Worm (Caenorhabditis elegans) whole organism, L4 larva: ENCODE data around the gene C08E8.1.

Source experiments
- F44E2.7 ChIP-seq: fragments of 200-800 bp; sonication (Bioruptor generic); IDR thresholded peaks from 2 replicates; pipeline ENCODE4 v2.1.2; 2022; ENCODE audit warnings: missing genetic modification characterization, missing compliant biosample characterization
- R02D3.7 ChIP-seq: fragments of 150-350 bp; sonication (generic microtip); optimal IDR thresholded peaks from 3 replicates; lab custom pipeline; 2014; ENCODE audit warnings: missing biosample characterization, missing genetic modification characterization
- T20F7.1 ChIP-seq: fragments of 200-800 bp; sonication (Bioruptor generic); optimal IDR thresholded peaks from 2 replicates; lab custom pipeline; 2018; ENCODE audit warnings: mild to moderate bottlenecking, missing genetic modification characterization, missing compliant biosample characterization
- Y5F2A.4 ChIP-seq: fragments of 200-800 bp; sonication (Bioruptor generic); optimal IDR thresholded peaks from 2 replicates; lab custom pipeline; 2018; ENCODE audit warnings: mild to moderate bottlenecking, missing genetic modification characterization, missing compliant biosample characterization
- aha-1 ChIP-seq: fragments of 150-350 bp; peaks from one replicate; lab custom pipeline; 2014; ENCODE audit warnings: missing biosample characterization, missing genetic modification characterization
- arid-1 ChIP-seq: fragments of 200-800 bp; sonication (Bioruptor generic); conservative IDR thresholded peaks from 2 replicates; pipeline ENCODE4 v1.3.6; 2022; ENCODE audit warnings: missing genetic modification reagents, missing genetic modification characterization, missing compliant biosample characterization
- ceh-20 ChIP-seq: fragments of 200-800 bp; sonication (Bioruptor generic); IDR thresholded peaks from 2 replicates; pipeline ENCODE4 v1.3.6; 2022; ENCODE audit warnings: missing genetic modification reagents, missing genetic modification characterization, missing compliant biosample characterization
- ceh-62 ChIP-seq: sonication (generic microtip); optimal IDR thresholded peaks from 2 replicates; lab custom pipeline; 2017; ENCODE audit warnings: missing biosample characterization, missing genetic modification characterization
- daf-12 ChIP-seq: fragments of 150-350 bp; optimal IDR thresholded peaks from 2 replicates; lab custom pipeline; 2014; ENCODE audit warnings: missing biosample characterization, missing genetic modification reagents, missing genetic modification characterization
- daf-16 ChIP-seq, 3 experiments: sonication (generic microtip); optimal IDR thresholded peaks; 2 replicates each; lab custom pipeline; 2016 to 2017; ENCODE audit warnings: missing genetic modification characterization in 3 of 3, missing genetic modification reagents in 3 of 3, mild to moderate bottlenecking in 2 of 3, missing compliant biosample characterization in 2 of 3, missing biosample characterization in 1 of 3, moderate library complexity in 1 of 3
- daf-19 ChIP-seq: fragments of 200-800 bp; sonication (Bioruptor generic); conservative IDR thresholded peaks from 2 replicates; pipeline ENCODE4 v1.3.6; 2022; ENCODE audit warnings: missing genetic modification characterization, missing compliant biosample characterization
- daf-8 ChIP-seq: fragments of 200-800 bp; sonication (Bioruptor generic); IDR thresholded peaks from 2 replicates; pipeline ENCODE4 v1.3.6; 2022; ENCODE audit warnings: missing genetic modification characterization, missing compliant biosample characterization
- dmd-6 ChIP-seq: fragments of 200-800 bp; sonication (Bioruptor generic); IDR thresholded peaks from 2 replicates; pipeline ENCODE4 v1.3.6; 2022; ENCODE audit warnings: missing genetic modification reagents, missing genetic modification characterization, missing compliant biosample characterization
- dmd-9 ChIP-seq: fragments of 200-800 bp; sonication (Bioruptor generic); IDR thresholded peaks from 2 replicates; pipeline ENCODE4 v1.3.6; 2022; ENCODE audit warnings: missing genetic modification reagents, missing genetic modification characterization, missing compliant biosample characterization
- dpl-1 ChIP-seq: fragments of 150-350 bp; optimal IDR thresholded peaks from 2 replicates; lab custom pipeline; 2014; ENCODE audit warnings: missing biosample characterization, missing genetic modification reagents, missing genetic modification characterization
- duxl-1 ChIP-seq: sonication (generic microtip); optimal IDR thresholded peaks from 2 replicates; lab custom pipeline; 2016; ENCODE audit warnings: mild to moderate bottlenecking, missing genetic modification characterization, moderate library complexity, missing compliant biosample characterization; ENCODE audit not compliant: poor library complexity
- dve-1 ChIP-seq: sonication (generic microtip); optimal IDR thresholded peaks from 2 replicates; lab custom pipeline; 2017; ENCODE audit warnings: antibody characterized with exemption, mild to moderate bottlenecking, missing genetic modification characterization, missing compliant biosample characterization; ENCODE audit not compliant: insufficient read depth
- fos-1 ChIP-seq: fragments of 150-350 bp; optimal IDR thresholded peaks from 2 replicates; lab custom pipeline; 2014; ENCODE audit warnings: missing biosample characterization, missing genetic modification characterization
- hlh-11 ChIP-seq: fragments of 200-800 bp; sonication (Bioruptor generic); optimal IDR thresholded peaks from 2 replicates; lab custom pipeline; 2018; ENCODE audit warnings: mild to moderate bottlenecking, missing genetic modification characterization, missing compliant biosample characterization
- hlh-30 ChIP-seq: sonication (generic microtip); optimal IDR thresholded peaks from 2 replicates; lab custom pipeline; 2017; ENCODE audit warnings: antibody characterized with exemption, mild to moderate bottlenecking, missing genetic modification characterization, missing compliant biosample characterization; ENCODE audit not compliant: insufficient read depth
- lin-1 ChIP-seq: fragments of 200-800 bp; sonication (Bioruptor generic); IDR thresholded peaks from 2 replicates; pipeline ENCODE4 v1.3.6; 2022; ENCODE audit warnings: missing genetic modification reagents, missing genetic modification characterization, missing compliant biosample characterization
- lin-13 ChIP-seq: fragments of 150-350 bp; optimal IDR thresholded peaks from 2 replicates; lab custom pipeline; 2014; ENCODE audit warnings: missing biosample characterization, missing genetic modification reagents, missing genetic modification characterization
- lin-38 ChIP-seq: fragments of 200-800 bp; sonication (Bioruptor generic); IDR thresholded peaks from 2 replicates; pipeline ENCODE4 v1.3.6; 2022; ENCODE audit warnings: missing genetic modification reagents, missing genetic modification characterization, missing compliant biosample characterization
- mdl-1 ChIP-seq, 2 experiments: fragments of 150-350 bp in 1 of 2; sonication (generic microtip) in 1 of 2; optimal IDR thresholded peaks; 2 replicates each; lab custom pipeline; 2014 to 2017; ENCODE audit warnings: missing biosample characterization in 2 of 2, missing genetic modification characterization in 2 of 2
- mep-1 ChIP-seq: fragments of 150-350 bp; sonication (generic microtip); optimal IDR thresholded peaks from 3 replicates; lab custom pipeline; 2014; ENCODE audit warnings: missing biosample characterization, missing genetic modification characterization
- mxl-2 ChIP-seq: fragments of 200-800 bp; sonication (Bioruptor generic); conservative IDR thresholded peaks from 2 replicates; pipeline ENCODE4 v1.3.6; 2022; ENCODE audit warnings: missing genetic modification reagents, missing genetic modification characterization, missing compliant biosample characterization
- nhr-10 ChIP-seq: fragments of 150-350 bp; optimal IDR thresholded peaks from 2 replicates; lab custom pipeline; 2014; ENCODE audit warnings: missing biosample characterization, missing genetic modification characterization
- nhr-111 ChIP-seq: fragments of 200-800 bp; sonication (Bioruptor generic); optimal IDR thresholded peaks from 2 replicates; lab custom pipeline; 2018; ENCODE audit warnings: mild to moderate bottlenecking, missing genetic modification characterization, missing compliant biosample characterization
- nhr-28 ChIP-seq: fragments of 150-350 bp; optimal IDR thresholded peaks from 2 replicates; lab custom pipeline; 2014; ENCODE audit warnings: missing biosample characterization, missing genetic modification characterization
- nhr-76 ChIP-seq: fragments of 150-350 bp; optimal IDR thresholded peaks from 2 replicates; lab custom pipeline; 2014; ENCODE audit warnings: missing biosample characterization, missing genetic modification characterization
- pqm-1 ChIP-seq: sonication (generic microtip); optimal IDR thresholded peaks from 2 replicates; lab custom pipeline; 2017; ENCODE audit warnings: missing biosample characterization, missing genetic modification characterization
- saeg-2 ChIP-seq: fragments of 200-800 bp; sonication (Bioruptor generic); IDR thresholded peaks from 2 replicates; pipeline ENCODE4 v1.3.6; 2022; ENCODE audit warnings: missing genetic modification reagents, missing genetic modification characterization, missing compliant biosample characterization
- sdz-12 ChIP-seq: fragments of 200-800 bp; sonication (Bioruptor generic); optimal IDR thresholded peaks from 2 replicates; lab custom pipeline; 2018; ENCODE audit warnings: mild to moderate bottlenecking, missing genetic modification characterization, missing compliant biosample characterization
- snpc-1.2 ChIP-seq: fragments of 200-800 bp; sonication (Bioruptor generic); IDR thresholded peaks from 2 replicates; pipeline ENCODE4 v1.3.6; 2022; ENCODE audit warnings: missing genetic modification reagents, missing genetic modification characterization, missing compliant biosample characterization
- snpc-4 ChIP-seq: fragments of 150-350 bp; optimal IDR thresholded peaks from 2 replicates; lab custom pipeline; 2014; ENCODE audit warnings: missing biosample characterization, missing genetic modification characterization
- spr-1 ChIP-seq: sonication (generic microtip); optimal IDR thresholded peaks from 2 replicates; lab custom pipeline; 2016; ENCODE audit warnings: mild to moderate bottlenecking, missing genetic modification characterization, missing compliant biosample characterization
- spr-3 ChIP-seq: fragments of 200-800 bp; sonication (Bioruptor generic); optimal IDR thresholded peaks from 2 replicates; lab custom pipeline; 2018; ENCODE audit warnings: mild to moderate bottlenecking, missing genetic modification characterization, missing compliant biosample characterization
- tag-97 ChIP-seq: fragments of 200-800 bp; sonication (Bioruptor generic); IDR thresholded peaks from 2 replicates; pipeline ENCODE4 v1.3.6; 2022; ENCODE audit warnings: missing genetic modification characterization, missing compliant biosample characterization
- unc-130 ChIP-seq: sonication (generic microtip); optimal IDR thresholded peaks from 2 replicates; lab custom pipeline; 2016; ENCODE audit warnings: missing genetic modification reagents, missing genetic modification characterization, missing compliant biosample characterization
- unc-39 ChIP-seq: sonication (generic microtip); optimal IDR thresholded peaks from 2 replicates; lab custom pipeline; 2017; ENCODE audit warnings: missing biosample characterization, missing genetic modification characterization
- unc-62 ChIP-seq, 3 experiments: fragments of 150-350 bp in 1 of 3; sonication (generic microtip); optimal IDR thresholded peaks in 2 of 3; peaks in 1 of 3; 1 replicate in 1 of 3; 2 replicates in 2 of 3; lab custom pipeline; 2014 to 2017; ENCODE audit warnings: missing biosample characterization in 3 of 3, missing genetic modification characterization in 3 of 3, missing genetic modification reagents in 3 of 3, missing genotype in 1 of 3
- zip-11 ChIP-seq: fragments of 200-800 bp; sonication (Bioruptor generic); IDR thresholded peaks from 2 replicates; pipeline ENCODE4 v1.3.6; 2022; ENCODE audit warnings: missing genetic modification characterization, missing compliant biosample characterization
- zip-2 ChIP-seq: fragments of 150-350 bp; optimal IDR thresholded peaks from 2 replicates; lab custom pipeline; 2014; ENCODE audit warnings: missing biosample characterization, missing genetic modification characterization
- ztf-7 ChIP-seq: fragments of 150-350 bp; optimal IDR thresholded peaks from 2 replicates; lab custom pipeline; 2014; ENCODE audit warnings: missing biosample characterization, missing genetic modification characterization

The C08E8.1 gene

ce11 chrV:18346080-18346479, 16.2 kb downstream of the C08E8.1 start (continued):
- TF ChIP-seq duxl-1 (tag; lab: Kevin White, UChicago): peak; percentile 73
- no peak for TF ChIP-seq saeg-2 (GFP tag; lab: Robert Waterston, UW)
- no peak for TF ChIP-seq daf-8
- no peak for TF ChIP-seq ceh-62 (tag; lab: Kevin White, UChicago)
- TF ChIP-seq aha-1 (tag; lab: Kevin White, UChicago): peak; percentile 80
- TF ChIP-seq nhr-10 (tag; lab: Kevin White, UChicago): peak; percentile 49
- no peak for TF ChIP-seq unc-130 (GFP tag; lab: Kevin White, UChicago)
- peak in 1 of 2 experiments; percentile 72 for TF ChIP-seq daf-16 (GFP tag; optimal IDR thresholded peaks at IDR 0.05; lab: Kevin White, UChicago)
- TF ChIP-seq daf-16 (tag; optimal IDR thresholded peaks at IDR 0.05; lab: Kevin White, UChicago): peak; percentile 99
- TF ChIP-seq daf-19: no peak
- TF ChIP-seq dmd-9: no peak
- TF ChIP-seq dpl-1 (GFP tag; lab: Kevin White, UChicago): peak; percentile 12
- TF ChIP-seq pqm-1 (tag; lab: Kevin White, UChicago): peak; percentile 100
- TF ChIP-seq sdz-12 (GFP tag; lab: Kevin White, UChicago): no peak
- no peak for TF ChIP-seq tag-97 (GFP tag; lab: Robert Waterston, UW)
- peak; percentile 100 for TF ChIP-seq nhr-28
- no peak for TF ChIP-seq unc-39 (tag; lab: Kevin White, UChicago)
- TF ChIP-seq fos-1 (tag; lab: Kevin White, UChicago): peak; percentile 80
- TF ChIP-seq T20F7.1 (GFP tag; lab: Kevin White, UChicago): no peak
- peak; percentile 77 for TF ChIP-seq lin-13
- peak; percentile 87 for TF ChIP-seq hlh-30
- peak; percentile 80 for TF ChIP-seq mep-1 (tag; lab: Kevin White, UChicago)
- TF ChIP-seq nhr-111 (GFP tag; lab: Kevin White, UChicago): no peak
- TF ChIP-seq Y5F2A.4 (GFP tag; lab: Kevin White, UChicago): no peak
- peak; percentile 30 for TF ChIP-seq spr-1 (tag; lab: Kevin White, UChicago)
- TF ChIP-seq dve-1 (tag; lab: Kevin White, UChicago): peak; percentile 99
- TF ChIP-seq dmd-6 (GFP tag; lab: Robert Waterston, UW): peak; percentile 100
- TF ChIP-seq unc-62 (GFP tag; optimal IDR thresholded peaks at IDR 0.05 in 1 of 2; lab: Kevin White, UChicago): peak in 1 of 2 experiments; percentile 78
- no peak for TF ChIP-seq unc-62 (tag; optimal IDR thresholded peaks at IDR 0.05; lab: Kevin White, UChicago)
- TF ChIP-seq mxl-2 (GFP tag; lab: Robert Waterston, UW): no peak
- TF ChIP-seq mdl-1 (tag; optimal IDR thresholded peaks at IDR 0.05; lab: Kevin White, UChicago): peak in 1 of 2 experiments; percentile 75
- TF ChIP-seq zip-11 (GFP tag; lab: Robert Waterston, UW): no peak
- TF ChIP-seq F44E2.7 (GFP tag; lab: Robert Waterston, UW): no peak
- peak; percentile 34 for TF ChIP-seq ztf-7 (tag; lab: Kevin White, UChicago)
- TF ChIP-seq lin-1 (GFP tag; lab: Robert Waterston, UW): peak; percentile 96
- no peak for TF ChIP-seq snpc-4 (tag; lab: Kevin White, UChicago)
- TF ChIP-seq, all 104 proteins: peak for 36

- TF ChIP-seq hlh-11: no peak
- TF ChIP-seq zip-2 (tag; lab: Kevin White, UChicago): no peak
- TF ChIP-seq snpc-1.2 (GFP tag; lab: Robert Waterston, UW): peak; percentile 53; the same call in 1 of the 2 replicates
- TF ChIP-seq R02D3.7 (tag; lab: Kevin White, UChicago): no peak
- TF ChIP-seq spr-3 (GFP tag; lab: Kevin White, UChicago): no peak
- TF ChIP-seq ceh-20 (GFP tag; lab: Robert Waterston, UW): no peak
- no peak for TF ChIP-seq tag-97 (GFP tag; lab: Robert Waterston, UW)
- TF ChIP-seq daf-12 (tag; lab: Kevin White, UChicago): no peak
- TF ChIP-seq lin-38: peak; percentile 18; the same call in 1 of the 2 replicates
- no peak for TF ChIP-seq nhr-76
- TF ChIP-seq pqm-1 (tag; lab: Kevin White, UChicago): no peak
- TF ChIP-seq daf-16 (GFP tag; optimal IDR thresholded peaks at IDR 0.05; lab: Kevin White, UChicago): no peak
- no peak for TF ChIP-seq daf-16 (tag; optimal IDR thresholded peaks at IDR 0.05; lab: Kevin White, UChicago)
- TF ChIP-seq arid-1: 0 out of 2 replicates have a peak, but pooled peaks have one; percentile 12
- TF ChIP-seq sdz-12 (GFP tag; lab: Kevin White, UChicago): no peak
Observed at ce11 chrV:18344194-18344593, 18.1 kb downstream of the C08E8.1 start.
